Fruit fly (Drosophila melanogaster): ENCODE results near the gene sna.

Gene sna

DNA sequence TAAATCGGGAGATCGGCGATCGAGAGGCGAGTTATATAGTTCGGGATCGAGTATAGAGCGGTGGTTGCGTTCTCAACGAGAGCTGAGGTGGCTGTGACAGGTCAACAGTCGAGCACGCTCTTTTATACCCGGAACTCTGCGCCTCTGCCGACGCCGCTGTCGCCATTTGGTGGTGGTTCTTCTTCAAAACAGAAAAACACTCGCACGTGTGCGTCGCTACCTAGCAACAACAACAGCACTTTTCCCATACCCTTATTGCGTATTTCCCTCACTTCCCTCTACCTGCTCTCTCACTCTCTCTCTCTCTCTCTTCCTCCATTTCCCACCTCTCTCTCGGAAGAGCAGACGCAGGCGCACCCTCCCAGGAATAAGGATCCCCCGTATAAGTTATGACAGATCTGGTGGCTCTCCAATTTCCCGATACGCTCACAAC is at the start of gene sna:
Gene sna (minus strand): TSS at position 102 of the 433 bp plus-strand sequence.
- TF ChIP-seq h (GFP tag; optimal IDR thresholded peaks at IDR 0.05) = no peak
- no peak for TF ChIP-seq Rel (GFP tag; optimal IDR thresholded peaks at IDR 0.05)
- no peak for TF ChIP-seq Rel (tag; optimal IDR thresholded peaks at IDR 0.05)
- no peak for TF ChIP-seq Dfd (GFP tag; optimal IDR thresholded peaks at IDR 0.05)
- TF ChIP-seq sv (GFP tag; optimal IDR thresholded peaks at IDR 0.05) = no peak
- no peak for TF ChIP-seq Hr78 (GFP tag; optimal IDR thresholded peaks at IDR 0.05)
- TF ChIP-seq Mio (GFP tag; optimal IDR thresholded peaks at IDR 0.05) = no peak
- TF ChIP-seq fru (GFP tag; optimal IDR thresholded peaks at IDR 0.05) = no peak
- TF ChIP-seq GATAd (GFP tag; optimal IDR thresholded peaks at IDR 0.05) = no peak
- no peak for TF ChIP-seq psq (GFP tag; optimal IDR thresholded peaks at IDR 0.05)
- TF ChIP-seq br (GFP tag; optimal IDR thresholded peaks at IDR 0.05) = no peak

- TF ChIP-seq Dif (GFP tag; optimal IDR thresholded peaks at IDR 0.05; ENCODE audit: partially characterized antibody) (no peak), Hnf4 (GFP tag; optimal IDR thresholded peaks at IDR 0.05) (no peak), h (GFP tag; optimal IDR thresholded peaks at IDR 0.05) (no peak), psq (GFP tag; optimal IDR thresholded peaks at IDR 0.05) (no peak), usp (GFP tag; optimal IDR thresholded peaks at IDR 0.05) (no peak), Abd-B (GFP tag; optimal IDR thresholded peaks at IDR 0.05) (no peak), brk (GFP tag; optimal IDR thresholded peaks at IDR 0.05) (no peak), woc (GFP tag; optimal IDR thresholded peaks at IDR 0.05) (no peak), sv (GFP tag; optimal IDR thresholded peaks at IDR 0.05) (no peak), CG32264 (GFP tag; optimal IDR thresholded peaks at IDR 0.05) (no peak), lola (GFP tag; optimal IDR thresholded peaks at IDR 0.05) (no peak), dmrt93B (GFP tag; optimal IDR thresholded peaks at IDR 0.05) (no peak), rgr (GFP tag; optimal IDR thresholded peaks at IDR 0.05) (no peak), Dfd (GFP tag; optimal IDR thresholded peaks at IDR 0.05) (no peak), tai (GFP tag; optimal IDR thresholded peaks at IDR 0.05) (no peak), br (GFP tag; optimal IDR thresholded peaks at IDR 0.05) (no peak), HLH106 (tag; optimal IDR thresholded peaks at IDR 0.05) (no peak)
Measured at dm6 chr2L:15504534-15504933, 26.5 kb upstream of the sna start.

dm6 chr2L:15500910-15501521 is 23.0 kb upstream of the sna start:
- TF ChIP-seq pan (optimal IDR thresholded peaks at IDR 0.05) (no peak), sv (GFP tag; optimal IDR thresholded peaks at IDR 0.05) (no peak)

- TF ChIP-seq Rel (GFP tag; optimal IDR thresholded peaks at IDR 0.05) (no peak), Rel (tag; optimal IDR thresholded peaks at IDR 0.05) (peak; percentile 94), foxo (GFP tag; optimal IDR thresholded peaks at IDR 0.05) (no peak), CrebA (GFP tag; optimal IDR thresholded peaks at IDR 0.05; ENCODE audit: borderline replicate concordance) (no peak), br (GFP tag; optimal IDR thresholded peaks at IDR 0.05) (no peak), dmrt93B (GFP tag; optimal IDR thresholded peaks at IDR 0.05) (no peak), Myc (optimal IDR thresholded peaks at IDR 0.05) (peak; percentile 24), dsf (GFP tag; optimal IDR thresholded peaks at IDR 0.05; ENCODE audit: borderline replicate concordance) (no peak), h (GFP tag; optimal IDR thresholded peaks at IDR 0.05) (peak; percentile 7)
Measured at dm6 chr2L:15499697-15500563, 21.9 kb upstream of the sna start.

DNA sequence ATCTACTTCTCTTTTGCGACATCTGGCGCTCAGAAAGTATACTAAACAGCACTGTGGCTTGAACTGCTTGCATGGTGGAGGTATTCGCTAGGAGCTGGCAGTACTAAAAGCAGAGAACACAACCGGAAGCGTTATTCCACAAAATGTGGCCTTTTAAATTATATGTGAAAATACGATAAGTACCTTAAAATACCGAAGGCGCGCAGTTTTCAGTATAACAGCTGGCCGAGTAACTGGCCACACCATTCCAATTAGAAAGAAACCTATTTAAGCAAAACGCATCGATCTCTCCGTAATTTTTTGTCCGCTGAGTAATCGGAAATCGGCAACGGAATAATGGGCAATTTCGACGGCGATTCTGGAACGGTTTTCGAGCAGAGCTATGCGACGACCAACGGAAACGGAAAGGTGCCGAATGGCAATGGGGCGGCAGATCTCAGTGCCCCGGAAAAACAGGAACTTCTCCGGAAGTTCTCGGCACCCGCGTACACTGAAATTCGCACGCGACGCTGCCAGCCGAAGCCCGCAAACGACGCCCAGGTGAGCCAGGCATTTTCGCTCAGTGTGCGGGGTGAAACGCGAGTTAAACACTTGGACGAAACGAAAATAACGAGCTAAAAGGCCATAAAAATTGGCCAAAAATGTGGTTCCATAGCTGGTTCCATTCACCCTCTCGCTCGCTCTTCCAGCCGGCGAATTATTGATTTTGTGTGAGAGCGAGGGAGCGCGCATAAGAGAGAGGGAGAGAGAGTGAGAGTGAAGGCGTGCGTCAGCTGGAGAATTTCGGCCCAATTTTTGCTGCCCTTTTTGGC is 21.0 kb upstream of the sna start, which contains the start of gene lace:
Gene lace (plus strand): TSS at position 243 of the 812 bp plus-strand sequence.
- TF ChIP-seq br (GFP tag; optimal IDR thresholded peaks at IDR 0.05) (peak; percentile 51), Hr83 (GFP tag; optimal IDR thresholded peaks at IDR 0.05; ENCODE audit: poor library complexity, severe bottlenecking) (peak; percentile 65), fru (GFP tag; optimal IDR thresholded peaks at IDR 0.05) (peak; percentile 55), Mio (GFP tag; optimal IDR thresholded peaks at IDR 0.05) (no peak), HLH106 (tag; optimal IDR thresholded peaks at IDR 0.05) (peak; percentile 53), foxo (GFP tag; optimal IDR thresholded peaks at IDR 0.05) (peak in 1 of 2 experiments; percentile 58), ey (GFP tag; optimal IDR thresholded peaks at IDR 0.05) (peak; percentile 32), brk (GFP tag; optimal IDR thresholded peaks at IDR 0.05) (peak; percentile 7), dl (GFP tag; optimal IDR thresholded peaks at IDR 0.05; ENCODE audit: insufficient read depth in 1 of 2, partially characterized antibody in 2 of 2) (peak in 1 of 2 experiments; percentile 31), lola (GFP tag; optimal IDR thresholded peaks at IDR 0.05) (no peak), CG9705 (GFP tag; optimal IDR thresholded peaks at IDR 0.05) (peak; percentile 55), rgr (GFP tag; optimal IDR thresholded peaks at IDR 0.05) (peak; percentile 78), N (GFP tag; optimal IDR thresholded peaks at IDR 0.05) (no peak), GATAd (GFP tag; optimal IDR thresholded peaks at IDR 0.05) (no peak), tai (GFP tag; optimal IDR thresholded peaks at IDR 0.05) (peak; percentile 65), Myc (optimal IDR thresholded peaks at IDR 0.05) (peak; percentile 70), dmrt93B (GFP tag; optimal IDR thresholded peaks at IDR 0.05) (peak; percentile 74), jim (GFP tag; optimal IDR thresholded peaks at IDR 0.05) (no peak), Dif (GFP tag; optimal IDR thresholded peaks at IDR 0.05; ENCODE audit: partially characterized antibody) (peak; percentile 28), Sp1 (GFP tag; optimal IDR thresholded peaks at IDR 0.05) (peak; percentile 54), sv (GFP tag; optimal IDR thresholded peaks at IDR 0.05) (peak; percentile 51), Hnf4 (GFP tag; optimal IDR thresholded peaks at IDR 0.05) (peak; percentile 31), OdsH (GFP tag; optimal IDR thresholded peaks at IDR 0.05) (peak; percentile 31)

All from whole organism, wandering third instar larva.